Worm (Caenorhabditis elegans) whole organism, L2 larva: ENCODE measurements around the gene srh-233.

Experiments
- C34F6.9 ChIP-seq: fragments of 150-350 bp; optimal IDR thresholded peaks from 2 replicates; lab custom pipeline; 2014; ENCODE audit warnings: missing biosample characterization, missing genetic modification characterization
- F13H6.1 ChIP-seq: sonication (generic microtip); optimal IDR thresholded peaks from 2 replicates; lab custom pipeline; 2016; ENCODE audit warnings: missing genetic modification characterization, missing compliant biosample characterization
- Y55F3AM.14 ChIP-seq: fragments of 200-800 bp; sonication (Bioruptor generic); optimal IDR thresholded peaks from 2 replicates; lab custom pipeline; 2018; ENCODE audit warnings: mild to moderate bottlenecking, missing genetic modification characterization, missing compliant biosample characterization
- alr-1 ChIP-seq: fragments of 150-350 bp; optimal IDR thresholded peaks from 2 replicates; lab custom pipeline; 2014; ENCODE audit warnings: missing biosample characterization, missing genetic modification characterization
- aly-2 ChIP-seq: fragments of 150-350 bp; optimal IDR thresholded peaks from 2 replicates; lab custom pipeline; 2014; ENCODE audit warnings: missing biosample characterization, missing genetic modification characterization
- blmp-1 ChIP-seq: sonication (generic microtip); optimal IDR thresholded peaks from 2 replicates; lab custom pipeline; 2017; ENCODE audit warnings: missing genetic modification characterization, mild to moderate bottlenecking, missing compliant biosample characterization, antibody characterized with exemption, moderate library complexity; ENCODE audit not compliant: insufficient read depth
- ceh-16 ChIP-seq: fragments of 150-350 bp; optimal IDR thresholded peaks from 2 replicates; lab custom pipeline; 2014; ENCODE audit warnings: missing biosample characterization, missing genetic modification characterization
- ceh-82 ChIP-seq: fragments of 150-350 bp; optimal IDR thresholded peaks from 2 replicates; lab custom pipeline; 2014; ENCODE audit warnings: missing biosample characterization, missing genetic modification characterization
- crh-2 ChIP-seq: sonication (generic microtip); optimal IDR thresholded peaks from 2 replicates; lab custom pipeline; 2017; ENCODE audit warnings: missing biosample characterization, missing genetic modification characterization
- egl-27 ChIP-seq: sonication (generic microtip); optimal IDR thresholded peaks from 3 replicates; lab custom pipeline; 2017; ENCODE audit warnings: missing biosample characterization, missing genetic modification reagents, missing genetic modification characterization
- elt-1 ChIP-seq: fragments of 150-350 bp; optimal IDR thresholded peaks from 2 replicates; lab custom pipeline; 2014; ENCODE audit warnings: missing biosample characterization, missing genetic modification characterization
- elt-3 ChIP-seq: sonication (generic microtip); optimal IDR thresholded peaks from 2 replicates; lab custom pipeline; 2017; ENCODE audit warnings: missing biosample characterization, missing genetic modification characterization
- gmeb-1 ChIP-seq: fragments of 150-350 bp; optimal IDR thresholded peaks from 2 replicates; lab custom pipeline; 2014; ENCODE audit warnings: missing biosample characterization, missing genetic modification characterization
- lin-11 ChIP-seq: fragments of 150-350 bp; sonication (generic microtip); optimal IDR thresholded peaks from 2 replicates; lab custom pipeline; 2014; ENCODE audit warnings: missing biosample characterization, missing genetic modification characterization, inconsistent platforms, mixed read lengths
- lin-13 ChIP-seq: fragments of 150-350 bp; optimal IDR thresholded peaks from 2 replicates; lab custom pipeline; 2014; ENCODE audit warnings: missing biosample characterization, missing genetic modification reagents, missing genetic modification characterization
- lin-39 ChIP-seq: fragments of 150-350 bp; optimal IDR thresholded peaks from 2 replicates; lab custom pipeline; 2014; ENCODE audit warnings: missing biosample characterization, missing genetic modification reagents, missing genetic modification characterization
- lsy-2 ChIP-seq, 2 experiments: fragments of 150-350 bp in 1 of 2; sonication (generic microtip) in 1 of 2; optimal IDR thresholded peaks; 2 replicates each; lab custom pipeline; 2014 to 2017; ENCODE audit warnings: missing biosample characterization in 2 of 2, missing genetic modification characterization in 2 of 2
- mdl-1 ChIP-seq, 2 experiments: fragments of 150-350 bp in 1 of 2; sonication (generic microtip) in 1 of 2; optimal IDR thresholded peaks; 2 replicates each; lab custom pipeline; 2017; ENCODE audit warnings: missing biosample characterization in 2 of 2, missing genetic modification characterization in 2 of 2
- nhr-11 ChIP-seq: fragments of 150-350 bp; optimal IDR thresholded peaks from 2 replicates; lab custom pipeline; 2014; ENCODE audit warnings: missing biosample characterization, missing genetic modification characterization
- nhr-12 ChIP-seq: fragments of 150-350 bp; optimal IDR thresholded peaks from 2 replicates; lab custom pipeline; 2014; ENCODE audit warnings: missing biosample characterization, missing genetic modification characterization
- nhr-21 ChIP-seq: fragments of 150-350 bp; optimal IDR thresholded peaks from 2 replicates; lab custom pipeline; 2014; ENCODE audit warnings: missing biosample characterization, missing genetic modification characterization
- nhr-23 ChIP-seq: fragments of 150-350 bp; optimal IDR thresholded peaks from 2 replicates; lab custom pipeline; 2014; ENCODE audit warnings: missing biosample characterization, missing genetic modification reagents, missing genetic modification characterization
- nhr-237 ChIP-seq: fragments of 150-350 bp; optimal IDR thresholded peaks from 2 replicates; lab custom pipeline; 2014; ENCODE audit warnings: missing biosample characterization, missing genetic modification characterization
- nhr-25 ChIP-seq: fragments of 150-350 bp; sonication (generic microtip); optimal IDR thresholded peaks from 3 replicates; lab custom pipeline; 2014; ENCODE audit warnings: missing biosample characterization, missing genetic modification characterization
- nhr-77 ChIP-seq: fragments of 150-350 bp; optimal IDR thresholded peaks from 2 replicates; lab custom pipeline; 2014; ENCODE audit warnings: missing biosample characterization, missing genetic modification characterization
- skn-1 ChIP-seq: sonication (generic microtip); optimal IDR thresholded peaks from 2 replicates; lab custom pipeline; 2017; ENCODE audit warnings: missing biosample characterization, missing genetic modification characterization
- sma-3 ChIP-seq: sonication (generic microtip); optimal IDR thresholded peaks from 2 replicates; lab custom pipeline; 2016; ENCODE audit warnings: missing genetic modification reagents, missing genetic modification characterization, missing compliant biosample characterization
- sma-9 ChIP-seq, 2 experiments: fragments of 150-350 bp in 1 of 2; sonication (generic microtip) in 1 of 2; optimal IDR thresholded peaks; 2 replicates each; lab custom pipeline; 2014 to 2016; ENCODE audit warnings: missing genetic modification characterization in 2 of 2, mild to moderate bottlenecking in 1 of 2, missing biosample characterization in 1 of 2, missing compliant biosample characterization in 1 of 2, missing genetic modification reagents in 1 of 2, moderate library complexity in 1 of 2
- snpc-4 ChIP-seq: fragments of 150-350 bp; optimal IDR thresholded peaks from 2 replicates; lab custom pipeline; 2014; ENCODE audit warnings: missing biosample characterization, missing genetic modification characterization
- unc-39 ChIP-seq: fragments of 150-350 bp; optimal IDR thresholded peaks from 2 replicates; lab custom pipeline; 2014; ENCODE audit warnings: missing biosample characterization, missing genetic modification characterization
- unc-55 ChIP-seq: fragments of 150-350 bp; sonication (generic microtip); optimal IDR thresholded peaks from 3 replicates; lab custom pipeline; 2014; ENCODE audit warnings: missing biosample characterization, missing genetic modification reagents, missing genetic modification characterization
- unc-62 ChIP-seq: fragments of 150-350 bp; optimal IDR thresholded peaks from 2 replicates; lab custom pipeline; 2014; ENCODE audit warnings: missing biosample characterization, missing genetic modification reagents, missing genetic modification characterization
- ztf-1 ChIP-seq: fragments of 200-800 bp; sonication (Bioruptor generic); conservative IDR thresholded peaks from 2 replicates; pipeline ENCODE4 v1.3.6; 2022; ENCODE audit warnings: missing genetic modification characterization, missing compliant biosample characterization
- ztf-11 ChIP-seq: sonication (generic microtip); optimal IDR thresholded peaks from 2 replicates; lab custom pipeline; 2017; ENCODE audit warnings: missing biosample characterization, missing genetic modification characterization
- ztf-4 ChIP-seq: fragments of 150-350 bp; optimal IDR thresholded peaks from 2 replicates; lab custom pipeline; 2014; ENCODE audit warnings: missing biosample characterization, missing genetic modification characterization

The srh-233 gene

ce11 chrV:20049065-20049464, at the start of gene srh-233:
Gene srh-233 (plus strand): TSS chrV:20049365.
- no peak for TF ChIP-seq nhr-11
- TF ChIP-seq skn-1 (tag; lab: Kevin White, UChicago): no peak
- no peak for TF ChIP-seq egl-27 (tag; lab: Kevin White, UChicago)
- TF ChIP-seq ztf-4: no peak
- TF ChIP-seq nhr-12 (tag; lab: Kevin White, UChicago): no peak
- no peak for TF ChIP-seq lin-39 (tag; lab: Kevin White, UChicago)
- TF ChIP-seq elt-1 (tag; lab: Kevin White, UChicago): no peak
- TF ChIP-seq aly-2 (tag; lab: Kevin White, UChicago): no peak
- no peak for TF ChIP-seq nhr-25 (tag; lab: Kevin White, UChicago)
- no peak for TF ChIP-seq nhr-23 (tag; lab: Kevin White, UChicago)
- TF ChIP-seq ceh-82 (tag; lab: Kevin White, UChicago): no peak
- TF ChIP-seq sma-9 (GFP tag; optimal IDR thresholded peaks at IDR 0.05; lab: Kevin White, UChicago): no peak
- TF ChIP-seq sma-9 (tag; optimal IDR thresholded peaks at IDR 0.05; lab: Kevin White, UChicago): no peak

ce11 chrV:19999789-20000188, 49.4 kb upstream of the srh-233 start:
- TF ChIP-seq unc-55 (GFP tag; lab: Kevin White, UChicago): peak; percentile 7
- no peak for TF ChIP-seq ceh-82 (tag; lab: Kevin White, UChicago)

- TF ChIP-seq F13H6.1 (tag; lab: Kevin White, UChicago) (no peak), blmp-1 (tag; lab: Kevin White, UChicago) (no peak), lin-11 (tag; lab: Kevin White, UChicago) (no peak), unc-39 (tag; lab: Kevin White, UChicago) (no peak), elt-3 (tag; lab: Kevin White, UChicago) (no peak)
- TF ChIP-seq, all 48 proteins: peak for 0
Measured at ce11 chrV:20000639-20001038, 48.5 kb upstream of the srh-233 start.

ce11 chrV:20002194-20002593, 47.0 kb upstream of the srh-233 start:
- TF ChIP-seq mdl-1 (tag; optimal IDR thresholded peaks at IDR 0.05; lab: Kevin White, UChicago): no peak

DNA sequence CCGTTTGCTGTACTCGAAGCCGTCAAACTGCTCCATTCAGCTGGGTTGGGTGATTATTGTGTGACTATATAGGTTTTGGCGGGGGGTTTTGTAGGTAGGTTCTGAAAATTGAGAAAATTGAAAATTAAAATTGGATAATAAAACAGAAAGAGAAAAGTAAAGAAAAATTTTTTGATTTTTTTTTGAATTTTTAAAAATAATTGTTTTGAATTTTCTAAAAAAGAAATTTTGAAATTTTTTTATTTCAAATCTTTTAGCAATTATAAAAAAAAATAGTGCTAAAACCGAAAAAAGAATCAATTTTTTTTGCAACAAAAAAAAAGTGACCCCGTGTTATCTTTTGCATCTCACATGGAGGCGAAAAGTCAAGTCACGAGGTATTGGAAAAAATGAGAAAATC, 44.8 kb upstream of the srh-233 start, which contains the start of gene unc-51:
TSS of gene unc-51 (minus strand) at position 101 of the 400 bp plus-strand sequence.
- no peak for TF ChIP-seq ztf-4
- TF ChIP-seq mdl-1 (tag; optimal IDR thresholded peaks at IDR 0.05; lab: Kevin White, UChicago): no peak
- peak; percentile 9 for TF ChIP-seq nhr-25 (tag; lab: Kevin White, UChicago)
- TF ChIP-seq ztf-11 (tag; lab: Kevin White, UChicago): no peak
- no peak for TF ChIP-seq C34F6.9 (tag; lab: Kevin White, UChicago)
- no peak for TF ChIP-seq Y55F3AM.14 (GFP tag; lab: Kevin White, UChicago)
- no peak for TF ChIP-seq alr-1 (tag; lab: Kevin White, UChicago)
- TF ChIP-seq skn-1 (tag; lab: Kevin White, UChicago): no peak
- TF ChIP-seq sma-3 (GFP tag; lab: Kevin White, UChicago): no peak
- no peak for TF ChIP-seq unc-62 (GFP tag; lab: Kevin White, UChicago)
- no peak for TF ChIP-seq nhr-77 (tag; lab: Kevin White, UChicago)
- no peak for TF ChIP-seq F13H6.1 (tag; lab: Kevin White, UChicago)
- peak; percentile 41 for TF ChIP-seq gmeb-1
- no peak for TF ChIP-seq nhr-11
- no peak for TF ChIP-seq lsy-2 (tag; optimal IDR thresholded peaks at IDR 0.05; lab: Kevin White, UChicago)
- no peak for TF ChIP-seq ceh-16
- TF ChIP-seq nhr-21 (tag; lab: Kevin White, UChicago): no peak
- no peak for TF ChIP-seq nhr-23 (tag; lab: Kevin White, UChicago)
- no peak for TF ChIP-seq ceh-82 (tag; lab: Kevin White, UChicago)
- no peak for TF ChIP-seq snpc-4 (tag; lab: Kevin White, UChicago)
- TF ChIP-seq ztf-1 (GFP tag; lab: Robert Waterston, UW): no peak
- TF ChIP-seq lin-13 (GFP tag; lab: Kevin White, UChicago): no peak
- peak; percentile 28 for TF ChIP-seq crh-2 (tag; lab: Kevin White, UChicago)
- no peak for TF ChIP-seq elt-3 (tag; lab: Kevin White, UChicago)
- no peak for TF ChIP-seq nhr-237
